Worm (Caenorhabditis elegans) whole organism, early embryonic: Measurements from ENCODE around the gene W04G3.5.

Experiments
- B0310.2 ChIP-seq: sonication (generic microtip); optimal IDR thresholded peaks from 2 replicates; lab custom pipeline; 2016; ENCODE audit warnings: mild to moderate bottlenecking, missing genetic modification characterization, missing compliant biosample characterization
- F13C5.2 ChIP-seq: sonication (generic microtip); optimal IDR thresholded peaks from 2 replicates; lab custom pipeline; 2017; ENCODE audit warnings: mild to moderate bottlenecking, missing genetic modification characterization, inconsistent platforms, missing compliant biosample characterization
- aly-1 ChIP-seq: sonication (generic microtip); optimal IDR thresholded peaks from 2 replicates; lab custom pipeline; 2016; ENCODE audit warnings: missing genetic modification characterization, missing compliant biosample characterization
- ama-1 ChIP-seq: fragments of 150-350 bp; optimal IDR thresholded peaks from 2 replicates; lab custom pipeline; 2014
- ceh-13 ChIP-seq: fragments of 200-800 bp; sonication (Bioruptor generic); optimal IDR thresholded peaks from 2 replicates; lab custom pipeline; 2018; ENCODE audit warnings: mild to moderate bottlenecking, missing genetic modification characterization, missing compliant biosample characterization
- ceh-36 ChIP-seq: sonication (generic microtip); optimal IDR thresholded peaks from 2 replicates; lab custom pipeline; 2016; ENCODE audit warnings: missing genetic modification characterization, inconsistent platforms, missing compliant biosample characterization
- ets-7 ChIP-seq: sonication (generic microtip); optimal IDR thresholded peaks from 2 replicates; lab custom pipeline; 2016; ENCODE audit warnings: missing genotype, missing genetic modification characterization, missing compliant biosample characterization
- flt-1 ChIP-seq: fragments of 200-800 bp; sonication (Bioruptor generic); IDR thresholded peaks from 2 replicates; pipeline ENCODE4 v1.3.6; 2022; ENCODE audit warnings: missing genetic modification characterization, missing compliant biosample characterization
- hmbx-1 ChIP-seq: sonication (generic microtip); optimal IDR thresholded peaks from 2 replicates; lab custom pipeline; 2016; ENCODE audit warnings: mild to moderate bottlenecking, missing genetic modification characterization, missing compliant biosample characterization
- hmg-4 ChIP-seq: fragments of 200-800 bp; sonication (Bioruptor generic); optimal IDR thresholded peaks from 2 replicates; lab custom pipeline; 2018; ENCODE audit warnings: mild to moderate bottlenecking, missing genetic modification characterization, missing compliant biosample characterization
- hnd-1 ChIP-seq: sonication (generic microtip); optimal IDR thresholded peaks from 2 replicates; lab custom pipeline; 2016; ENCODE audit warnings: missing genetic modification characterization, missing compliant biosample characterization
- pes-1 ChIP-seq: fragments of 200-800 bp; sonication (Bioruptor generic); IDR thresholded peaks from 2 replicates; pipeline ENCODE4 v1.3.6; 2022; ENCODE audit warnings: missing genetic modification reagents, missing genetic modification characterization, missing compliant biosample characterization
- scrt-1 ChIP-seq: fragments of 200-800 bp; sonication (Bioruptor generic); IDR thresholded peaks from 2 replicates; pipeline ENCODE4 v1.3.6; 2022; ENCODE audit warnings: missing genetic modification characterization, missing compliant biosample characterization
- sea-1 ChIP-seq: fragments of 200-800 bp; sonication (Bioruptor generic); conservative IDR thresholded peaks from 2 replicates; pipeline ENCODE4 v1.3.6; 2022; ENCODE audit warnings: missing genetic modification characterization, missing compliant biosample characterization
- tbx-11 ChIP-seq: fragments of 200-800 bp; sonication (Bioruptor generic); IDR thresholded peaks from 2 replicates; pipeline ENCODE4 v1.3.6; 2022; ENCODE audit warnings: missing genetic modification characterization, missing compliant biosample characterization
- tbx-37 ChIP-seq: fragments of 200-800 bp; sonication (Bioruptor generic); conservative IDR thresholded peaks from 2 replicates; pipeline ENCODE4 v1.3.6; 2022; ENCODE audit warnings: missing genetic modification reagents, missing genetic modification characterization, missing compliant biosample characterization
- tra-4 ChIP-seq: sonication (generic microtip); optimal IDR thresholded peaks from 2 replicates; lab custom pipeline; 2017; ENCODE audit warnings: missing genetic modification characterization, missing compliant biosample characterization

Gene W04G3.5

DNA sequence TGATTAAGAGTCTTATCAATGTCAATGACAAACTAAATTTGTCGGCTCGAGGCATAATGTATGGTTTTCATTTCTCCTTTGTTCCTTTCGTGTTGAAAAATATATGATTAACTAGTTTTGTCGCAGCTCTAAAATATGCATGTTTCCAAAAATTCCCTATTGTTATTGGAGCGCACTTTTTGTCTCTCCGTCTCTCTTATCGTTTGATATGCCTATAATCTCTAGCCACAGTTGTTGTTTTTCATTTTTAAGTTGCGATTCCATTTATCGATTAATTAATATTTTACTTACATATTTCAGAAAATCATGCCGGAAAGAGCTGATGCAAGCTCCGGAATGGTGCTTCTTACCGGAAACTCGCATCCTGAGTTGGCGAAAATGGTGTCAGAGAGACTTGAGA lies at the start of gene W04G3.5:
W04G3.5 (plus strand) TSS at position 301 of the 400 bp plus-strand sequence.
- TF ChIP-seq hmbx-1 (tag; lab: Kevin White, UChicago) (no peak), tbx-37 (GFP tag; lab: Robert Waterston, UW) (no peak), ets-7 (no peak), flt-1 (GFP tag; lab: Robert Waterston, UW) (no peak), ceh-36 (no peak), tra-4 (tag; lab: Kevin White, UChicago) (no peak), B0310.2 (tag; lab: Kevin White, UChicago) (no peak), sea-1 (GFP tag; lab: Robert Waterston, UW) (no peak), hnd-1 (tag; lab: Kevin White, UChicago) (no peak), aly-1 (tag; lab: Kevin White, UChicago) (no peak), tbx-11 (GFP tag; lab: Robert Waterston, UW) (no peak), pes-1 (GFP tag; lab: Robert Waterston, UW) (no peak), scrt-1 (GFP tag; lab: Robert Waterston, UW) (no peak), F13C5.2 (tag; lab: Kevin White, UChicago) (no peak), ceh-13 (GFP tag; lab: Kevin White, UChicago) (no peak), hmg-4 (GFP tag; lab: Kevin White, UChicago) (no peak), ama-1 (lab: Kevin White, UChicago) (no peak)

DNA sequence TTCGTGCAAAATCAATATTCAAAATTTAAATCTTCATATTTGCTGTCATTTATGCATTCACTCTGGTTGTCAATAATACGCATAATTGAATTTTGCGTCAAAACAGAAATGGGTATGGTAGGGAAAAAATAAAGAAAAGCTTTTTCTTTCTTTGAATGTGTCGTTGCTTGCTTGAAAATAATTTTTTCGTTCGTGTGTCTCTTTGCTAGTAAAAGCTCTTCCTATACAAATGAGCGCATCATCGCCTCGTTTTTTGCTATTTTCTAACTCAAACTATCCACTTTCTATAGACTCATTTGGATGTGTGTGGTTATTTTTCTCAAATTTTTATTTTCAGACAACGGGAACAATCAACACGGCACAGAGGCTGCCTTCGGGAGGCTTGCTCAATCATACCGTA lies 44.8 kb upstream of the W04G3.5 start, which contains the start of gene ldb-1:
ldb-1 (plus strand) TSS at position 301 of the 400 bp plus-strand sequence.
- no peak for TF ChIP-seq tbx-11 (GFP tag; lab: Robert Waterston, UW)

DNA sequence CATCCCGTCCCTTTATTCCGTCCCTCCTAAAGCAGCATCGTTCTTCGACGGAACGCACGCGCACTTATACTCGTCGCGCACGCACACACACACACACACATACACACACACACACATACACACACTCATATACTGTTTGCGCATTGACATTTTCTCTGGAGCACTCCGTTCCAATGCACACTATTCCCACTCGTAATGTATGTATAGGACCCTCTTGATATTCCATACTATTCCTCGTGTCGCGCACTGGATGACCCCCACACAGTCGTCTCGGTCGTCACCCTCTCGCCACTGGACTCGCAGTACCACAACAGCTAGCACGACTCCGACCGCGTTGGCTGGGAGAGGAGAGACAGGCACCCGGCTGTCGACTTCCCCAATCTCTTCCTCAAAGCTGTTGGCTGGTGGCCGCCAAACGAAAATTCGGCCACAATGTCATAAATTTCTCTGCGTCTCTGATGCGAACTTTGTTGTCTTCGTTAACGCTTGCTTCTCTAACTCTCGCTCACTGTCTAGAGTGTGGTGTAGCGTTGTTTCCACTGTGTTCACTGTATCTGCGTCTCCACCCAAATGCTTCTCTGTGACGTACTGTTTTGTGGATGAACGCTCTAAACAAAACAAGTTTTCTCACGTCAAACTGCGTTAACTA lies 42.3 kb upstream of the W04G3.5 start:
- TF ChIP-seq hnd-1 (tag; lab: Kevin White, UChicago) = no peak
- peak; percentile 20 for TF ChIP-seq ceh-36
- 0 out of 2 replicates have a peak, but pooled peaks have one; percentile 19 for TF ChIP-seq pes-1 (GFP tag; lab: Robert Waterston, UW)
- no peak for TF ChIP-seq scrt-1 (GFP tag; lab: Robert Waterston, UW)
- TF ChIP-seq flt-1 (GFP tag; lab: Robert Waterston, UW) = peak; percentile 44; the same call in 1 of the 2 replicates
- no peak for TF ChIP-seq B0310.2 (tag; lab: Kevin White, UChicago)
- peak; percentile 4 for TF ChIP-seq tra-4 (tag; lab: Kevin White, UChicago)
- peak; percentile 40 for TF ChIP-seq F13C5.2 (tag; lab: Kevin White, UChicago)
- peak; percentile 98 for TF ChIP-seq hmg-4 (GFP tag; lab: Kevin White, UChicago)
- TF ChIP-seq ets-7 = peak; percentile 74

DNA sequence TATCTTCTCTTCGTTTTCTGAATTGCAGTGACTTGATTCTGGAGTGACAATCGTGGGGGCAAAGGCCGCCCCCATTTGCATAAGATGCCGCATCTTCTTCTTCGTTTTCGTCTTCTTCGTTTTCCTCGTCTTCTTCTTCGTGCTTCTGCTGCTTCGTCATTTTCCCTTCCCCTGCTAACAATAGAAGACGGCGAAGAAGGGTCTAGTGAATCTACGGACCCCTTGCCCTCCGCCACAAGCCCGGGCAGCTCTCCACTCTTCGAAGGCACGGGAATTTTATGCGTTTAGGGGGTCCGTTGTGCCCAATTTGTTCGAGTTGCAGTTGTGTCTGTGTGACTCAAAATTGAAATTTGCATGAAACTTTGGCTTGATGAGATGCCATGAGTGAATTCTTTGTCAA lies 41.6 kb upstream of the W04G3.5 start:
- TF ChIP-seq tra-4 (tag; lab: Kevin White, UChicago) = no peak
- 0 out of 2 replicates have a peak, but pooled peaks have one; percentile 27 for TF ChIP-seq pes-1 (GFP tag; lab: Robert Waterston, UW)

DNA sequence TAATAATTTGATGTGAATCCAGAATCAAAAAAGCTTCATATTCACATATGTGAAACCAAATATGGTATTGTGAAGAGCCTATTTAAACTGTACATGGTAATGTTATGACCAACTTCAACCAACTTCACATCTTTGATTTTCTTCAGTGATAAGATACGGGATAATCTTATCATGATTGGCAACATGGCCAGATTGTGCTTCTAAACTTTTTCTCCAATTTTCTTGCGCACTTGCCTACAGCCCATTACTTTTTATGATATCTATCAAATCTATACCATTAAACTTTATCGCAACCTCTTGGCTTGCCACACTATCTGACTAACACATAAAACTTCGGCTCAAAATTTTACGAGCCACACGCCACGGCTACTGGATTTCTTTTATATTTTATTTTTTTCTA lies 41.0 kb upstream of the W04G3.5 start:
- TF ChIP-seq F13C5.2 (tag; lab: Kevin White, UChicago) = no peak
- TF ChIP-seq tbx-11 (GFP tag; lab: Robert Waterston, UW) = no peak
- TF ChIP-seq ceh-13 (GFP tag; lab: Kevin White, UChicago) = no peak
- TF ChIP-seq aly-1 (tag; lab: Kevin White, UChicago) = no peak
- TF ChIP-seq flt-1 (GFP tag; lab: Robert Waterston, UW) = no peak
- TF ChIP-seq tra-4 (tag; lab: Kevin White, UChicago) = no peak
- TF ChIP-seq hnd-1 (tag; lab: Kevin White, UChicago) = no peak
- TF ChIP-seq hmbx-1 (tag; lab: Kevin White, UChicago) = no peak
- TF ChIP-seq hmg-4 (GFP tag; lab: Kevin White, UChicago) = no peak
- TF ChIP-seq ama-1 (lab: Kevin White, UChicago) = no peak
- TF ChIP-seq ceh-36 = no peak
- no peak for TF ChIP-seq ets-7

DNA sequence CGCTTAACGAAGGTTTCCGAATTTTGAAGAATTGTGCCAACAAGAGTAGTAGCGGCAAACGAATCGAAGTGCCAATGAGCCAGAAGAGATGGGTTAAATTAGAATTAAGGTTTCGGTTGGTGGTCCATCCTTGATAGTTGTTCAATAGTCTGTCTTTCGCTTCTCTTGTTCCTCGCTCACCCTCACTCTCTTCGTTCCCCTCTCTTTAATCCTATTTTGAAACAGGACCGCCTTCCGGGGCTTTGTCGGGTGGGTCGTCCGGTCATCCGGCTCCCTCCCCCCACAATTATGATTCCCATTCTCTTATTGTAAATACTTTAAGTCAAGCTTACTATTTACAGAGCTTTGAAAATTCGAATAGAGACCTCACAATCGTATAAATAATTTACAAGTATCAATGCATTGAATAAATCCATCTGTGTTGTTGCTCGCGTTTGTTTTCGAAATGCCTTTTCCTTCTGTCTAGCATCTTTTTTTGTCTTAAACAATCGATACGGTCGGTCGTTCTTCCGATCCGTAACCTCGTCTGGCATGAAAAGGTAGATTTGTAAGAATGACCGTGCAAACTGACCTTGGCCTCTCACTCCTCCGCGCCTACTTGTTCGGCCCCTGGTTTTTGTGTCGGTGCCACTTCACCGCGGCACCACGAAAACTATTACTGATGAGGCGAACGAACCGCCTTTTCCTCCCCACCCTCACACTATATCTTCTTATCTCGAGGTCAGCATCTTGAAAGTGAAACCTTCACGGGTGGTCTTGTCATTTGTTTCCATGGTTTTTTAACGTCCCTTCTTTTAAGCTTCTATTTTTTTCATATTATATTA lies 40.1 kb upstream of the W04G3.5 start:
- TF ChIP-seq B0310.2 (tag; lab: Kevin White, UChicago) = no peak
- TF ChIP-seq tbx-11 (GFP tag; lab: Robert Waterston, UW) = no peak
- TF ChIP-seq aly-1 (tag; lab: Kevin White, UChicago) = no peak
- TF ChIP-seq F13C5.2 (tag; lab: Kevin White, UChicago) = no peak
- TF ChIP-seq tra-4 (tag; lab: Kevin White, UChicago) = no peak
- TF ChIP-seq hmg-4 (GFP tag; lab: Kevin White, UChicago) = no peak
- TF ChIP-seq hnd-1 (tag; lab: Kevin White, UChicago) = no peak
- no peak for TF ChIP-seq scrt-1 (GFP tag; lab: Robert Waterston, UW)
- no peak for TF ChIP-seq pes-1 (GFP tag; lab: Robert Waterston, UW)
- no peak for TF ChIP-seq ceh-13 (GFP tag; lab: Kevin White, UChicago)
- TF ChIP-seq tbx-37 (GFP tag; lab: Robert Waterston, UW) = no peak

DNA sequence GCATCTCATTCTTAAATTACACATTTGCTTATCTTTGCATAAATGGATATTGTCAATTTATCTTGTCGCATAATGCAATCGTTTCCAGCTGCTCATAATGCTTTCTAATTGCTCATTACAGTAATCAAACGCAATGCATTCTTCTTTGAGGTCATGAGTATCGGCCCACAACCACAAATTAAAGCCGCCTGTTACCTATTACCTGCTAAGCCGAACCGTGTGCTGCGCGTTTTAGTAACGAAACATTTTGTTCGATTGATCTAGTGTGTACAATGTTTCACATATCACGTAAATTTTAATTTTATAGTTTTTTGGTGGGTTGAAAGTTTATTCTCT lies 39.5 kb upstream of the W04G3.5 start:
- TF ChIP-seq pes-1 (GFP tag; lab: Robert Waterston, UW) (no peak), B0310.2 (tag; lab: Kevin White, UChicago) (no peak), ets-7 (no peak), scrt-1 (GFP tag; lab: Robert Waterston, UW) (no peak), flt-1 (GFP tag; lab: Robert Waterston, UW) (no peak), ceh-36 (no peak), aly-1 (tag; lab: Kevin White, UChicago) (no peak), hnd-1 (tag; lab: Kevin White, UChicago) (no peak), sea-1 (GFP tag; lab: Robert Waterston, UW) (no peak), tra-4 (tag; lab: Kevin White, UChicago) (no peak), tbx-37 (GFP tag; lab: Robert Waterston, UW) (no peak), ama-1 (lab: Kevin White, UChicago) (no peak), F13C5.2 (tag; lab: Kevin White, UChicago) (no peak), hmg-4 (GFP tag; lab: Kevin White, UChicago) (no peak), ceh-13 (GFP tag; lab: Kevin White, UChicago) (no peak), hmbx-1 (tag; lab: Kevin White, UChicago) (no peak), tbx-11 (GFP tag; lab: Robert Waterston, UW) (no peak)
